Worm (Caenorhabditis elegans) whole organism, L4 larva: Measurements from ENCODE around the gene F13B12.1.

Experiments used
- F10B5.3 ChIP-seq: sonication (generic microtip); optimal IDR thresholded peaks from 2 replicates; lab custom pipeline; 2016; ENCODE audit warnings: mild to moderate bottlenecking, missing genetic modification characterization, missing compliant biosample characterization
- R02D3.7 ChIP-seq: fragments of 150-350 bp; sonication (generic microtip); optimal IDR thresholded peaks from 3 replicates; lab custom pipeline; 2014; ENCODE audit warnings: missing biosample characterization, missing genetic modification characterization
- T20F7.1 ChIP-seq: fragments of 200-800 bp; sonication (Bioruptor generic); optimal IDR thresholded peaks from 2 replicates; lab custom pipeline; 2018; ENCODE audit warnings: mild to moderate bottlenecking, missing genetic modification characterization, missing compliant biosample characterization
- T26A8.4 ChIP-seq: fragments of 200-800 bp; sonication (Bioruptor generic); IDR thresholded peaks from 2 replicates; pipeline ENCODE4 v1.3.6; 2022; ENCODE audit warnings: missing genetic modification characterization, missing compliant biosample characterization
- Y105C5A.15 ChIP-seq: fragments of 200-800 bp; sonication (Bioruptor generic); IDR thresholded peaks from 2 replicates; pipeline ENCODE4 v1.3.6; 2022; ENCODE audit warnings: missing genetic modification characterization, missing compliant biosample characterization
- Y75B8A.6 ChIP-seq: fragments of 200-800 bp; sonication (Bioruptor generic); IDR thresholded peaks from 2 replicates; pipeline ENCODE4 v1.3.6; 2022; ENCODE audit warnings: missing genetic modification reagents, missing genetic modification characterization, missing compliant biosample characterization
- ZK337.2 ChIP-seq: fragments of 200-800 bp; sonication (Bioruptor generic); IDR thresholded peaks from 2 replicates; pipeline ENCODE4 v1.3.6; 2022; ENCODE audit warnings: missing genetic modification reagents, missing genetic modification characterization, missing compliant biosample characterization
- aha-1 ChIP-seq: fragments of 150-350 bp; peaks from one replicate; lab custom pipeline; 2014; ENCODE audit warnings: missing biosample characterization, missing genetic modification characterization
- aly-2 ChIP-seq: sonication (generic microtip); optimal IDR thresholded peaks from 2 replicates; lab custom pipeline; 2018; ENCODE audit warnings: missing biosample characterization, missing genetic modification characterization
- ama-1 ChIP-seq: fragments of 150-350 bp; optimal IDR thresholded peaks from 2 replicates; lab custom pipeline; 2014; ENCODE audit warnings: inconsistent platforms, mixed read lengths
- daf-12 ChIP-seq: fragments of 150-350 bp; optimal IDR thresholded peaks from 2 replicates; lab custom pipeline; 2014; ENCODE audit warnings: missing biosample characterization, missing genetic modification reagents, missing genetic modification characterization
- daf-16 ChIP-seq, 3 experiments: sonication (generic microtip); optimal IDR thresholded peaks; 2 replicates each; lab custom pipeline; 2016 to 2017; ENCODE audit warnings: missing genetic modification characterization in 3 of 3, missing genetic modification reagents in 3 of 3, mild to moderate bottlenecking in 2 of 3, missing compliant biosample characterization in 2 of 3, missing biosample characterization in 1 of 3, moderate library complexity in 1 of 3
- dmd-6 ChIP-seq: fragments of 200-800 bp; sonication (Bioruptor generic); IDR thresholded peaks from 2 replicates; pipeline ENCODE4 v1.3.6; 2022; ENCODE audit warnings: missing genetic modification reagents, missing genetic modification characterization, missing compliant biosample characterization
- dmd-8 ChIP-seq: fragments of 200-800 bp; sonication (Bioruptor generic); IDR thresholded peaks from 2 replicates; pipeline ENCODE4 v1.3.6; 2022; ENCODE audit warnings: missing genetic modification characterization, missing compliant biosample characterization
- duxl-1 ChIP-seq: sonication (generic microtip); optimal IDR thresholded peaks from 2 replicates; lab custom pipeline; 2016; ENCODE audit warnings: mild to moderate bottlenecking, missing genetic modification characterization, moderate library complexity, missing compliant biosample characterization; ENCODE audit not compliant: poor library complexity
- egl-27 ChIP-seq: sonication (generic microtip); optimal IDR thresholded peaks from 3 replicates; lab custom pipeline; 2017; ENCODE audit warnings: missing biosample characterization, missing genetic modification reagents, missing genetic modification characterization
- egl-43 ChIP-seq: fragments of 200-800 bp; sonication (Bioruptor generic); IDR thresholded peaks from 2 replicates; pipeline ENCODE4 v1.3.6; 2022; ENCODE audit warnings: missing genetic modification reagents, missing genetic modification characterization, missing compliant biosample characterization
- fos-1 ChIP-seq: fragments of 150-350 bp; optimal IDR thresholded peaks from 2 replicates; lab custom pipeline; 2014; ENCODE audit warnings: missing biosample characterization, missing genetic modification characterization
- hif-1 ChIP-seq, 2 experiments: sonication (generic microtip); optimal IDR thresholded peaks; 2 replicates each; lab custom pipeline; 2016 to 2017; ENCODE audit warnings: missing compliant biosample characterization in 2 of 2, missing genetic modification characterization in 2 of 2, missing genetic modification reagents in 2 of 2, missing genotype in 2 of 2, mild to moderate bottlenecking in 1 of 2
- hlh-11 ChIP-seq: fragments of 200-800 bp; sonication (Bioruptor generic); optimal IDR thresholded peaks from 2 replicates; lab custom pipeline; 2018; ENCODE audit warnings: mild to moderate bottlenecking, missing genetic modification characterization, missing compliant biosample characterization
- hlh-30 ChIP-seq: sonication (generic microtip); optimal IDR thresholded peaks from 2 replicates; lab custom pipeline; 2017; ENCODE audit warnings: antibody characterized with exemption, mild to moderate bottlenecking, missing genetic modification characterization, missing compliant biosample characterization; ENCODE audit not compliant: insufficient read depth
- jun-1 ChIP-seq: fragments of 150-350 bp; optimal IDR thresholded peaks from 2 replicates; lab custom pipeline; 2014; ENCODE audit warnings: missing biosample characterization, missing genetic modification reagents, missing genetic modification characterization
- lin-13 ChIP-seq: fragments of 150-350 bp; optimal IDR thresholded peaks from 2 replicates; lab custom pipeline; 2014; ENCODE audit warnings: missing biosample characterization, missing genetic modification reagents, missing genetic modification characterization
- lin-29 ChIP-seq: fragments of 200-800 bp; sonication (Bioruptor generic); IDR thresholded peaks from 2 replicates; pipeline ENCODE4 v1.3.6; 2022; ENCODE audit warnings: missing genetic modification reagents, missing genetic modification characterization, missing compliant biosample characterization
- lin-38 ChIP-seq: fragments of 200-800 bp; sonication (Bioruptor generic); IDR thresholded peaks from 2 replicates; pipeline ENCODE4 v1.3.6; 2022; ENCODE audit warnings: missing genetic modification reagents, missing genetic modification characterization, missing compliant biosample characterization
- lin-39 ChIP-seq: fragments of 150-350 bp; optimal IDR thresholded peaks from 2 replicates; lab custom pipeline; 2014; ENCODE audit warnings: missing biosample characterization, missing genetic modification reagents, missing genetic modification characterization
- lir-3 ChIP-seq: sonication (generic microtip); optimal IDR thresholded peaks from 2 replicates; lab custom pipeline; 2016; ENCODE audit warnings: mild to moderate bottlenecking, missing genetic modification characterization, missing compliant biosample characterization
- nhr-11 ChIP-seq: fragments of 150-350 bp; optimal IDR thresholded peaks from 2 replicates; lab custom pipeline; 2014; ENCODE audit warnings: missing biosample characterization, missing genetic modification characterization
- nhr-237 ChIP-seq: sonication (generic microtip); optimal IDR thresholded peaks from 2 replicates; lab custom pipeline; 2017; ENCODE audit warnings: missing biosample characterization, missing genetic modification characterization
- nhr-25 ChIP-seq: sonication (generic microtip); optimal IDR thresholded peaks from 2 replicates; lab custom pipeline; 2017; ENCODE audit warnings: missing genetic modification characterization, mild to moderate bottlenecking, missing compliant biosample characterization, antibody characterized with exemption, moderate library complexity, borderline replicate concordance; ENCODE audit not compliant: insufficient read depth
- nhr-42 ChIP-seq: fragments of 200-800 bp; sonication (Bioruptor generic); IDR thresholded peaks from 2 replicates; pipeline ENCODE4 v1.3.6; 2022; ENCODE audit warnings: missing genetic modification characterization, missing compliant biosample characterization
- pqm-1 ChIP-seq: sonication (generic microtip); optimal IDR thresholded peaks from 2 replicates; lab custom pipeline; 2017; ENCODE audit warnings: missing biosample characterization, missing genetic modification characterization
- saeg-2 ChIP-seq: fragments of 200-800 bp; sonication (Bioruptor generic); IDR thresholded peaks from 2 replicates; pipeline ENCODE4 v1.3.6; 2022; ENCODE audit warnings: missing genetic modification reagents, missing genetic modification characterization, missing compliant biosample characterization
- set-16 ChIP-seq: fragments of 200-800 bp; sonication (Bioruptor generic); IDR thresholded peaks from 2 replicates; pipeline ENCODE4 v1.3.6; 2022; ENCODE audit warnings: missing genetic modification reagents, missing genetic modification characterization, missing compliant biosample characterization
- unc-62 ChIP-seq, 3 experiments: fragments of 150-350 bp in 1 of 3; sonication (generic microtip); optimal IDR thresholded peaks in 2 of 3; peaks in 1 of 3; 1 replicate in 1 of 3; 2 replicates in 2 of 3; lab custom pipeline; 2014 to 2017; ENCODE audit warnings: missing biosample characterization in 3 of 3, missing genetic modification characterization in 3 of 3, missing genetic modification reagents in 3 of 3, missing genotype in 1 of 3
- vab-7 ChIP-seq: fragments of 200-800 bp; sonication (Bioruptor generic); IDR thresholded peaks from 2 replicates; pipeline ENCODE4 v1.3.6; 2022; ENCODE audit warnings: missing genetic modification reagents, missing genetic modification characterization, missing compliant biosample characterization
- zag-1 ChIP-seq: fragments of 150-350 bp; optimal IDR thresholded peaks from 2 replicates; lab custom pipeline; 2014; ENCODE audit warnings: missing biosample characterization, missing genetic modification characterization
- zfp-2 ChIP-seq: sonication (generic microtip); optimal IDR thresholded peaks from 2 replicates; lab custom pipeline; 2016; ENCODE audit warnings: mild to moderate bottlenecking, missing genetic modification characterization, missing compliant biosample characterization
- zfp-3 ChIP-seq: fragments of 200-800 bp; sonication (Bioruptor generic); conservative IDR thresholded peaks from 2 replicates; pipeline ENCODE4 v1.3.6; 2022; ENCODE audit warnings: missing genetic modification reagents, missing genetic modification characterization, missing compliant biosample characterization
- zip-11 ChIP-seq: fragments of 200-800 bp; sonication (Bioruptor generic); IDR thresholded peaks from 2 replicates; pipeline ENCODE4 v1.3.6; 2022; ENCODE audit warnings: missing genetic modification characterization, missing compliant biosample characterization

F13B12.1 gene

ce11 chrIV:10420440-10420839 is 4.0 kb downstream of the F13B12.1 start (continued):
- TF ChIP-seq daf-12 (tag; lab: Kevin White, UChicago): no peak
- peak; percentile 57 for TF ChIP-seq dmd-6 (GFP tag; lab: Robert Waterston, UW)
- TF ChIP-seq zag-1: no peak
- no peak for TF ChIP-seq set-16 (GFP tag; lab: Robert Waterston, UW)
- TF ChIP-seq fos-1 (tag; lab: Kevin White, UChicago): no peak
- TF ChIP-seq nhr-25: no peak
- TF ChIP-seq aly-2 (tag; lab: Kevin White, UChicago): no peak
- no peak for TF ChIP-seq T20F7.1 (GFP tag; lab: Kevin White, UChicago)
- no peak for TF ChIP-seq Y105C5A.15
- TF ChIP-seq ama-1 (lab: Kevin White, UChicago): no peak
- no peak for TF ChIP-seq hif-1 (tag; optimal IDR thresholded peaks at IDR 0.05; lab: Kevin White, UChicago)
- no peak for TF ChIP-seq R02D3.7 (tag; lab: Kevin White, UChicago)
- TF ChIP-seq pqm-1 (tag; lab: Kevin White, UChicago): peak; percentile 14
- peak; percentile 29 for TF ChIP-seq hlh-11 (tag; lab: Kevin White, UChicago)
- no peak for TF ChIP-seq zfp-3
- TF ChIP-seq lin-13 (GFP tag; lab: Kevin White, UChicago): no peak

ce11 chrIV:10419896-10420295 is 4.5 kb downstream of the F13B12.1 start:
- TF ChIP-seq hlh-30 (tag; lab: Kevin White, UChicago) (peak; percentile 16), egl-43 (GFP tag; lab: Robert Waterston, UW) (no peak), unc-62 (GFP tag; optimal IDR thresholded peaks at IDR 0.05 in 1 of 2; lab: Kevin White, UChicago) (peak in 1 of 2 experiments; percentile 85), unc-62 (tag; optimal IDR thresholded peaks at IDR 0.05; lab: Kevin White, UChicago) (no peak)

- no peak for TF ChIP-seq zip-11
- TF ChIP-seq lir-3 (tag; lab: Kevin White, UChicago): no peak
- no peak for TF ChIP-seq vab-7
- TF ChIP-seq dmd-8 (GFP tag; lab: Robert Waterston, UW): no peak
- TF ChIP-seq egl-43 (GFP tag; lab: Robert Waterston, UW): no peak
- TF ChIP-seq daf-16 (GFP tag; optimal IDR thresholded peaks at IDR 0.05; lab: Kevin White, UChicago): no peak
- TF ChIP-seq daf-16 (tag; optimal IDR thresholded peaks at IDR 0.05; lab: Kevin White, UChicago): no peak
- TF ChIP-seq Y75B8A.6 (GFP tag; lab: Robert Waterston, UW): no peak
- no peak for TF ChIP-seq saeg-2
- no peak for TF ChIP-seq T26A8.4 (GFP tag; lab: Robert Waterston, UW)
- no peak for TF ChIP-seq T20F7.1 (GFP tag; lab: Kevin White, UChicago)
- TF ChIP-seq zfp-2: no peak
- no peak for TF ChIP-seq jun-1 (tag; lab: Kevin White, UChicago)
- TF ChIP-seq lin-29 (GFP tag; lab: Robert Waterston, UW): no peak
Measured at ce11 chrIV:10417781-10418180, 6.7 kb downstream of the F13B12.1 start, which contains the start of gene F13B12.6. Gene F13B12.6, minus strand, starts transcription at chrIV:10417881.

ce11 chrIV:10413828-10414227 is 10.6 kb downstream of the F13B12.1 start, which contains the start of gene R10H10.7:
Gene R10H10.7, minus strand, starts transcription at chrIV:10413928.
- peak; percentile 26 for TF ChIP-seq aha-1 (tag; lab: Kevin White, UChicago)
- TF ChIP-seq nhr-11 (tag; lab: Kevin White, UChicago): no peak
- TF ChIP-seq, all 104 proteins: peak for 1

- TF ChIP-seq nhr-237 (tag; lab: Kevin White, UChicago) (no peak), T26A8.4 (GFP tag; lab: Robert Waterston, UW) (no peak), ZK337.2 (GFP tag; lab: Robert Waterston, UW) (no peak), duxl-1 (tag; lab: Kevin White, UChicago) (no peak), lin-39 (tag; lab: Kevin White, UChicago) (no peak), egl-27 (tag; lab: Kevin White, UChicago) (no peak), nhr-25 (no peak), R02D3.7 (tag; lab: Kevin White, UChicago) (no peak), vab-7 (no peak), F10B5.3 (tag; lab: Kevin White, UChicago) (no peak), nhr-42 (GFP tag; lab: Robert Waterston, UW) (no peak), lin-38 (GFP tag; lab: Robert Waterston, UW) (no peak)
Measured at ce11 chrIV:10409377-10409776, 15.1 kb downstream of the F13B12.1 start, which contains the start of gene rfk-1. Gene rfk-1, minus strand, starts transcription at chrIV:10409477.
